Fruit fly (Drosophila melanogaster) whole organism, embryonic: ENCODE measurements around the gene Gr97a.

Experiments
- Adf1 ChIP-seq: fragments of 200-800 bp; sonication (Bioruptor generic); IDR thresholded peaks from 2 replicates; pipeline ENCODE4 v1.3.6; 2022; ENCODE audit warnings: missing biosample characterization, missing genetic modification characterization
- Atf-2 ChIP-seq: fragments of 200-800 bp; sonication (Bioruptor generic); optimal IDR thresholded peaks from 2 replicates; lab custom pipeline; 2016; ENCODE audit warnings: missing biosample characterization, missing genetic modification characterization
- CG10267 ChIP-seq: fragments of 200-800 bp; sonication (Bioruptor generic); optimal IDR thresholded peaks from 2 replicates; lab custom pipeline; 2018; ENCODE audit warnings: missing biosample characterization, mild to moderate bottlenecking, missing genetic modification characterization, moderate library complexity
- CG10431 ChIP-seq: fragments of 200-800 bp; sonication (Bioruptor generic); optimal IDR thresholded peaks from 3 replicates; lab custom pipeline; 2018; ENCODE audit warnings: missing biosample characterization, mild to moderate bottlenecking, missing genetic modification characterization
- CG10462 ChIP-seq: fragments of 200-800 bp; sonication (Bioruptor generic); optimal IDR thresholded peaks from 2 replicates; lab custom pipeline; 2016; ENCODE audit warnings: missing biosample characterization, missing genetic modification characterization
- CG11093 ChIP-seq: fragments of 200-800 bp; sonication (Bioruptor generic); IDR thresholded peaks from 3 replicates; pipeline ENCODE4 v1.3.6; 2022; ENCODE audit warnings: missing biosample characterization, missing genetic modification characterization
- CG11247 ChIP-seq: fragments of 200-800 bp; sonication (Bioruptor generic); IDR thresholded peaks from 2 replicates; pipeline ENCODE4 v1.3.6; 2022; ENCODE audit warnings: missing biosample characterization, missing genetic modification characterization
- CG11456 ChIP-seq: fragments of 200-800 bp; sonication (Bioruptor generic); IDR thresholded peaks from 3 replicates; pipeline ENCODE4 v1.3.6; 2022; ENCODE audit warnings: missing biosample characterization, missing genetic modification characterization
- CG12155 ChIP-seq: fragments of 200-800 bp; sonication (Bioruptor generic); optimal IDR thresholded peaks from 3 replicates; lab custom pipeline; 2016; ENCODE audit warnings: missing biosample characterization, missing genetic modification characterization
- CG12391 ChIP-seq: fragments of 200-800 bp; sonication (Bioruptor generic); optimal IDR thresholded peaks from 3 replicates; lab custom pipeline; 2018; ENCODE audit warnings: missing biosample characterization, mild to moderate bottlenecking, missing genetic modification characterization, moderate library complexity
- CG13894 ChIP-seq: fragments of 200-800 bp; sonication (Bioruptor generic); optimal IDR thresholded peaks from 3 replicates; lab custom pipeline; 2018; ENCODE audit warnings: missing biosample characterization, mild to moderate bottlenecking, missing genetic modification characterization, moderate library complexity
- CG16815 ChIP-seq: fragments of 200-800 bp; sonication (Bioruptor generic); optimal IDR thresholded peaks from 3 replicates; lab custom pipeline; 2017; ENCODE audit warnings: missing biosample characterization, mild to moderate bottlenecking, missing genetic modification characterization
- CG18476 ChIP-seq: fragments of 200-800 bp; sonication (Bioruptor generic); optimal IDR thresholded peaks from 2 replicates; lab custom pipeline; 2016; ENCODE audit warnings: missing biosample characterization, mild to moderate bottlenecking, missing genetic modification characterization
- CG18764 ChIP-seq: fragments of 200-800 bp; sonication (Bioruptor generic); optimal IDR thresholded peaks from 3 replicates; lab custom pipeline; 2016; ENCODE audit warnings: missing biosample characterization, missing genetic modification characterization
- CG2875 ChIP-seq: fragments of 200-800 bp; sonication (Bioruptor generic); optimal IDR thresholded peaks from 2 replicates; lab custom pipeline; 2017; ENCODE audit warnings: missing biosample characterization, mild to moderate bottlenecking, missing genetic modification characterization, missing genetic modification reagents
- CG30020 ChIP-seq: fragments of 200-800 bp; optimal IDR thresholded peaks from 2 replicates; lab custom pipeline; 2019; ENCODE audit warnings: missing biosample characterization, mild to moderate bottlenecking, missing genetic modification characterization, moderate library complexity
- CG31441 ChIP-seq: fragments of 200-800 bp; sonication (Bioruptor generic); IDR thresholded peaks from 2 replicates; pipeline ENCODE4 v1.3.6; 2022; ENCODE audit warnings: missing biosample characterization, missing genetic modification characterization
- CG3163 ChIP-seq: fragments of 200-800 bp; sonication (Bioruptor generic); optimal IDR thresholded peaks from 3 replicates; lab custom pipeline; 2016; ENCODE audit warnings: missing biosample characterization, missing genetic modification characterization
- CG32767 ChIP-seq: fragments of 200-800 bp; sonication (Bioruptor generic); IDR thresholded peaks from 2 replicates; pipeline ENCODE4 v1.3.6; 2022; ENCODE audit warnings: missing biosample characterization, missing genetic modification characterization
- CG4328 ChIP-seq: fragments of 200-800 bp; sonication (Bioruptor generic); optimal IDR thresholded peaks from 3 replicates; lab custom pipeline; 2017; ENCODE audit warnings: missing biosample characterization, missing genetic modification reagents, missing genetic modification characterization
- CG9609 ChIP-seq: fragments of 200-800 bp; sonication (Bioruptor generic); optimal IDR thresholded peaks from 3 replicates; lab custom pipeline; 2016; ENCODE audit warnings: missing biosample characterization, missing genetic modification characterization
- CG9932 ChIP-seq: fragments of 200-800 bp; sonication (Bioruptor generic); IDR thresholded peaks from 2 replicates; pipeline ENCODE4 v1.3.6; 2022; ENCODE audit warnings: missing biosample characterization, missing genetic modification characterization
- Gug ChIP-seq: fragments of 200-800 bp; sonication (Bioruptor generic); IDR thresholded peaks from 4 replicates; pipeline ENCODE4 v1.3.6; 2022; ENCODE audit warnings: missing biosample characterization, missing genetic modification characterization
- Hey ChIP-seq: fragments of 200-800 bp; sonication (Bioruptor generic); optimal IDR thresholded peaks from 3 replicates; lab custom pipeline; 2018; ENCODE audit warnings: missing biosample characterization, mild to moderate bottlenecking, missing genetic modification characterization
- MTF-1 ChIP-seq: fragments of 200-800 bp; sonication (Bioruptor generic); optimal IDR thresholded peaks from 2 replicates; lab custom pipeline; 2018; ENCODE audit warnings: missing biosample characterization, mild to moderate bottlenecking, missing genetic modification characterization, borderline replicate concordance
- Mrtf ChIP-seq: fragments of 200-800 bp; sonication (Bioruptor generic); IDR thresholded peaks from 3 replicates; pipeline ENCODE4 v1.3.6; 2022; ENCODE audit warnings: missing biosample characterization, missing genetic modification characterization
- NC2α ChIP-seq: fragments of 200-800 bp; sonication (Bioruptor generic); optimal IDR thresholded peaks from 2 replicates; lab custom pipeline; 2016; ENCODE audit warnings: missing biosample characterization, missing genetic modification characterization
- PHDP ChIP-seq: fragments of 200-800 bp; sonication (Bioruptor generic); optimal IDR thresholded peaks from 3 replicates; lab custom pipeline; 2018; ENCODE audit warnings: missing biosample characterization, mild to moderate bottlenecking, missing genetic modification characterization, moderate library complexity
- Ptx1 ChIP-seq: fragments of 200-800 bp; sonication (Bioruptor generic); IDR thresholded peaks from 2 replicates; pipeline ENCODE4 v1.3.6; 2022; ENCODE audit warnings: missing biosample characterization, missing genetic modification characterization
- Taf1 ChIP-seq: fragments of 200-800 bp; sonication (Bioruptor generic); IDR thresholded peaks from 2 replicates; pipeline ENCODE4 v1.3.6; 2022; ENCODE audit warnings: missing biosample characterization, missing genetic modification characterization
- al ChIP-seq: fragments of 200-800 bp; sonication (Bioruptor generic); IDR thresholded peaks from 2 replicates; pipeline ENCODE4 v1.3.6; 2022; ENCODE audit warnings: missing biosample characterization, missing genetic modification characterization
- br ChIP-seq: fragments of >200 bp; optimal IDR thresholded peaks from 2 replicates; lab custom pipeline; 2017
- ci ChIP-seq: fragments of 200-800 bp; sonication (Bioruptor generic); IDR thresholded peaks from 3 replicates; pipeline ENCODE4 v1.3.6; 2022; ENCODE audit warnings: missing biosample characterization, missing genetic modification characterization
- crp ChIP-seq, 2 experiments: fragments of 200-800 bp; sonication (Bioruptor generic); optimal IDR thresholded peaks; 2 replicates in 1 of 2; 3 replicates in 1 of 2; lab custom pipeline; 2017; ENCODE audit warnings: missing biosample characterization in 2 of 2, missing genetic modification characterization in 2 of 2, mild to moderate bottlenecking in 1 of 2, moderate library complexity in 1 of 2
- da ChIP-seq: fragments of 200-800 bp; sonication (Bioruptor generic); optimal IDR thresholded peaks from 2 replicates; lab custom pipeline; 2016; ENCODE audit warnings: missing biosample characterization, missing genetic modification characterization
- en ChIP-seq: fragments of 200-800 bp; sonication (Bioruptor generic); optimal IDR thresholded peaks from 2 replicates; lab custom pipeline; 2016; ENCODE audit warnings: missing biosample characterization, missing genetic modification characterization
- eyg ChIP-seq: fragments of 200-800 bp; sonication (Bioruptor generic); optimal IDR thresholded peaks from 3 replicates; lab custom pipeline; 2016; ENCODE audit warnings: missing biosample characterization, missing genetic modification characterization
- gsb ChIP-seq: fragments of 200-800 bp; sonication (Bioruptor generic); IDR thresholded peaks from 2 replicates; pipeline ENCODE4 v1.3.6; 2022; ENCODE audit warnings: missing biosample characterization, missing genetic modification characterization
- ind ChIP-seq: fragments of 200-800 bp; sonication (Bioruptor generic); optimal IDR thresholded peaks from 3 replicates; lab custom pipeline; 2016; ENCODE audit warnings: missing biosample characterization, missing genetic modification characterization
- inv ChIP-seq: fragments of 200-800 bp; sonication (Bioruptor generic); IDR thresholded peaks from 2 replicates; pipeline ENCODE4 v1.3.6; 2022; ENCODE audit warnings: missing biosample characterization, missing genetic modification characterization; ENCODE audit not compliant: partially characterized antibody
- lbe ChIP-seq: fragments of 200-800 bp; sonication (Bioruptor generic); optimal IDR thresholded peaks from 2 replicates; lab custom pipeline; 2016; ENCODE audit warnings: missing biosample characterization, mild to moderate bottlenecking, missing genetic modification characterization
- mam ChIP-seq: fragments of 200-800 bp; sonication (Bioruptor generic); optimal IDR thresholded peaks from 3 replicates; lab custom pipeline; 2016; ENCODE audit warnings: missing biosample characterization, missing genetic modification characterization
- nom ChIP-seq: fragments of 200-800 bp; sonication (Bioruptor generic); optimal IDR thresholded peaks from 2 replicates; lab custom pipeline; 2017; ENCODE audit warnings: missing biosample characterization, missing genetic modification characterization, mild to moderate bottlenecking, moderate library complexity, missing genetic modification reagents
- org-1 ChIP-seq: fragments of 200-800 bp; sonication (Bioruptor generic); optimal IDR thresholded peaks from 2 replicates; lab custom pipeline; 2017; ENCODE audit warnings: missing biosample characterization, missing genetic modification characterization
- pan ChIP-seq, 4 experiments: fragments of >200 bp in 3 of 4; fragments of 200-800 bp in 1 of 4; sonication (Bioruptor generic) in 1 of 4; optimal IDR thresholded peaks in 3 of 4; IDR thresholded peaks in 1 of 4; 2 replicates each; pipeline versions ENCODE4 v1.3.6 to Lab custom; 2017 to 2022; ENCODE audit warnings: missing biosample characterization in 2 of 4, missing genetic modification characterization in 2 of 4, mixed read lengths in 1 of 4
- rib ChIP-seq: fragments of 200-800 bp; sonication (Bioruptor generic); IDR thresholded peaks from 2 replicates; pipeline ENCODE4 v1.3.6; 2022; ENCODE audit warnings: missing biosample characterization, missing genetic modification characterization
- seq ChIP-seq: fragments of 200-800 bp; sonication (Bioruptor generic); IDR thresholded peaks from 2 replicates; pipeline ENCODE4 v1.3.6; 2022; ENCODE audit warnings: missing biosample characterization, missing genetic modification characterization
- ssp ChIP-seq: fragments of 200-800 bp; sonication (Bioruptor generic); IDR thresholded peaks from 2 replicates; pipeline ENCODE4 v1.3.6; 2022; ENCODE audit warnings: missing biosample characterization, missing genetic modification characterization
- trh ChIP-seq: fragments of 200-800 bp; sonication (Bioruptor generic); optimal IDR thresholded peaks from 2 replicates; lab custom pipeline; 2016; ENCODE audit warnings: missing biosample characterization, missing genetic modification characterization
- ttk ChIP-seq: fragments of 200-800 bp; sonication (Bioruptor generic); IDR thresholded peaks from 2 replicates; pipeline ENCODE4 v2.1.2; 2022; ENCODE audit warnings: missing biosample characterization, missing genetic modification characterization
- yki ChIP-seq: fragments of >200 bp; optimal IDR thresholded peaks from 3 replicates; lab custom pipeline; 2018

Gene Gr97a

DNA sequence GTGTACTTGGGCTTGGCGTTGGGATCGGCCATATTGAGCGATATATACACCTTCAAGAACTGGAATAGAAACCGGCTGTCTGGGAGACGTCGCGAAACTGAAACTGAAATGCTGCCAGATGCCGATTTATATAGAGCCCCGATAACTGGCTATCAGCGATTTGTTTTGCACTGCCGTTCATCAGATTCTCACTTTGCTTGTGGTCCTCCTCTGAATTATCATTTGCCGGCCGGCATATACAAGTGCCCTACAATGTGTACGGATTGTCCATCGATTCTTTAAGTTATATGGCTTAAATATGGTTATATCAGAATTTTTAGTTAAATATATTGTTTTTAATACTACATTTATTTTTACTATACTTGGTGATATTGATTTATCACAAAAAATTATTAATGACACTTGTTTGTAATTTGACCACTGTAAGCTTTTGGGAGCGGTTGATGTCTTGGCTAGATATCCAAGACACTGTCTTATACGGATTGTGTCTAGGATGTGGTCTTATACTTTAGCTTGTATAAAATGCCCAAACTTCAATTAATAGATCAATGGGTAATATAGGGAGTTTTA, 22.2 kb upstream of the Gr97a start, which contains the start of gene CG31075 (continued):
- TF ChIP-seq CG9932 (peak; percentile 86), al (GFP tag; lab: Robert Waterston, UW) (0 out of 2 replicates have a peak, but pooled peaks have one; percentile 35), ind (GFP tag; lab: Kevin White, UChicago) (peak; percentile 56), Hey (no peak), ttk (peak; percentile 36; the same call in 1 of the 2 replicates), br (lab: Kevin White, UChicago) (no peak), CG12155 (peak; percentile 37), Gug (peak; percentile 28; the same call in 2 of the 4 replicates), inv (GFP tag; lab: Robert Waterston, UW) (no peak), CG11456 (GFP tag; lab: Robert Waterston, UW) (0 out of 3 replicates have a peak, but pooled peaks have one; percentile 23), Ptx1 (GFP tag; lab: Robert Waterston, UW) (peak; percentile 49; the same call in 1 of the 2 replicates), CG30020 (tag; lab: Kevin White, UChicago) (no peak), CG3163 (GFP tag; lab: Kevin White, UChicago) (no peak), yki (lab: Kevin White, UChicago) (no peak), CG32767 (GFP tag; lab: Robert Waterston, UW) (peak; percentile 49; the same call in 1 of the 2 replicates), CG13894 (tag; lab: Kevin White, UChicago) (peak; percentile 49), crp (GFP tag; optimal IDR thresholded peaks at IDR 0.05; lab: Kevin White, UChicago) (no peak), CG11247 (GFP tag; lab: Robert Waterston, UW) (peak; percentile 25; the same call in 1 of the 2 replicates), seq (GFP tag; lab: Robert Waterston, UW) (peak; percentile 53), nom (peak; percentile 87), CG9609 (GFP tag; lab: Kevin White, UChicago) (no peak), CG18764 (no peak), CG10462 (GFP tag; lab: Kevin White, UChicago) (no peak), CG18476 (GFP tag; lab: Kevin White, UChicago) (peak; percentile 52), eyg (no peak), Atf-2 (no peak), pan (optimal IDR thresholded peaks at IDR 0.05; lab: Kevin White, UChicago) (no peak), pan (GFP tag; optimal IDR thresholded peaks at IDR 0.05 in 1 of 2, IDR thresholded peaks at IDR 0.05 in 1 of 2) (peak in 1 of 2 experiments; percentile 62), CG4328 (GFP tag; lab: Kevin White, UChicago) (no peak), trh (GFP tag; lab: Kevin White, UChicago) (no peak), CG12391 (tag; lab: Kevin White, UChicago) (peak; percentile 41), CG10267 (tag; lab: Kevin White, UChicago) (peak; percentile 16), mam (peak; percentile 32), CG10431 (no peak), rib (no peak), CG11093 (GFP tag; lab: Robert Waterston, UW) (0 out of 3 replicates have a peak, but pooled peaks have one; percentile 7), ci (GFP tag; lab: Robert Waterston, UW) (peak; percentile 61; the same call in 2 of the 3 replicates), CG2875 (GFP tag; lab: Kevin White, UChicago) (no peak), Adf1 (peak; percentile 42), org-1 (peak; percentile 20), PHDP (tag; lab: Kevin White, UChicago) (peak; percentile 40), gsb (GFP tag; lab: Robert Waterston, UW) (no peak), NC2α (GFP tag; lab: Kevin White, UChicago) (no peak), CG16815 (GFP tag; lab: Kevin White, UChicago) (peak; percentile 4), lbe (GFP tag; lab: Kevin White, UChicago) (peak; percentile 88), Taf1 (GFP tag; lab: Robert Waterston, UW) (no peak), MTF-1 (no peak), da (no peak), Mrtf (GFP tag; lab: Robert Waterston, UW) (peak; percentile 65; the same call in 1 of the 3 replicates), CG31441 (GFP tag; lab: Robert Waterston, UW) (0 out of 2 replicates have a peak, but pooled peaks have one; percentile 11), en (GFP tag; lab: Kevin White, UChicago) (no peak), ssp (GFP tag; lab: Robert Waterston, UW) (no peak)
